Fruit fly (Drosophila melanogaster): ENCODE measurements around the gene betaCOP.
A peak's percentile ranks its signal among the peaks of the same experiment; 100 is the strongest.

Gene betaCOP

DNA sequence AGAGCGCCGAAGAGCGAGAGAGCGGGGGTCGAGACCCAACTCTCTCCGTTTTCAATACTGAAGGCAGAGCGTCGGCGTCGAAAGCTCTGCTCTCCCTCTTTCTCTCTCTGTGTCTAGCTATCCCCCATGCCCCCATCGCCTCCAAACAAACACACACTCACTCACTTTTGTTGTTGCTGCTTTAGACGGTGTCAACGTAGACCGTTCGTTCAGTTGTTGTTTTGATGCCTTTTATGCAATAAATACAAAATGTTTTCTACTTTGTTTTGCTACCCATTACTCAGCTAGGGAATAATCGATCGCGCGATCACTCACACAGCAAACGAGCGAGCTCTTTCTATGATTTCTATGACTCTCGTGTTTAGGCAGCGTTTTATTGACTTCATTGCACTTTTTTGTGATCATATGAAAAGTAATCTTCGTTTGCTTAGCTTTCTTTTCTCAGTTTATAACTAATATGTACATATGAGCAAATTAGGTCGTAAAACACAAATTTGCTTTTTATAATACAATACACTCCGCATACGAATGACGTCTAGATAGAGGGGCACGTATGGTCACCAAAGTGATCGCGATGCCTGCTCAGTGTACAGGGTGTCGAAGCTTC, 19.7 kb upstream of the betaCOP start (continued):
- TF ChIP-seq CG17328 (GFP tag; IDR thresholded peaks at IDR 0.05) (no peak), tll (GFP tag; optimal IDR thresholded peaks at IDR 0.05) (no peak), Camta (GFP tag; optimal IDR thresholded peaks at IDR 0.05) (peak; percentile 1), CG8765 (GFP tag; IDR thresholded peaks at IDR 0.05) (no peak), cg (GFP tag; optimal IDR thresholded peaks at IDR 0.05) (peak; percentile 46), CG11398 (GFP tag; optimal IDR thresholded peaks at IDR 0.05) (peak; percentile 29), CG10979 (tag; optimal IDR thresholded peaks at IDR 0.05) (peak; percentile 39), CG33213 (GFP tag; optimal IDR thresholded peaks at IDR 0.05) (no peak), CG10431 (GFP tag; optimal IDR thresholded peaks at IDR 0.05) (no peak), vfl (GFP tag; optimal IDR thresholded peaks at IDR 0.05) (no peak), CG32767 (GFP tag; IDR thresholded peaks at IDR 0.05) (no peak), corto (GFP tag; optimal IDR thresholded peaks at IDR 0.05) (no peak), Bdp1 (GFP tag; optimal IDR thresholded peaks at IDR 0.05) (no peak), seq (GFP tag; IDR thresholded peaks at IDR 0.05) (peak; percentile 18; the same call in 1 of the 2 replicates), ci (GFP tag; IDR thresholded peaks at IDR 0.05) (no peak), Antp (GFP tag; optimal IDR thresholded peaks at IDR 0.05) (no peak), CG17912 (GFP tag; optimal IDR thresholded peaks at IDR 0.05) (no peak), slou (GFP tag; optimal IDR thresholded peaks at IDR 0.05) (no peak), MBD-R2 (GFP tag; IDR thresholded peaks at IDR 0.05) (no peak), gcm2 (GFP tag; optimal IDR thresholded peaks at IDR 0.05) (no peak), CG7839 (tag; optimal IDR thresholded peaks at IDR 0.05) (peak; percentile 54), Drgx (GFP tag; IDR thresholded peaks at IDR 0.05) (no peak), CG6689 (GFP tag; IDR thresholded peaks at IDR 0.05) (no peak), scrt (GFP tag; optimal IDR thresholded peaks at IDR 0.05) (no peak), CG14710 (tag; optimal IDR thresholded peaks at IDR 0.05) (peak; percentile 20), CG5245 (GFP tag; optimal IDR thresholded peaks at IDR 0.05) (no peak), CG14667 (GFP tag; IDR thresholded peaks at IDR 0.05) (no peak), Bgb (GFP tag; IDR thresholded peaks at IDR 0.05; ENCODE audit: partially characterized antibody) (no peak), lab (GFP tag; optimal IDR thresholded peaks at IDR 0.05) (no peak), CG18599 (GFP tag; optimal IDR thresholded peaks at IDR 0.05) (peak; percentile 1), ATbp (GFP tag; optimal IDR thresholded peaks at IDR 0.05) (no peak), C15 (GFP tag; IDR thresholded peaks at IDR 0.05) (no peak), amos (GFP tag; IDR thresholded peaks at IDR 0.05; ENCODE audit: partially characterized antibody) (no peak), unpg (GFP tag; optimal IDR thresholded peaks at IDR 0.05) (no peak), Mrtf (GFP tag; IDR thresholded peaks at IDR 0.05) (no peak), fd3F (GFP tag; optimal IDR thresholded peaks at IDR 0.05) (no peak), otp (GFP tag; IDR thresholded peaks at IDR 0.05) (no peak), usp (GFP tag; optimal IDR thresholded peaks at IDR 0.05) (no peak), Lpt (GFP tag; optimal IDR thresholded peaks at IDR 0.05) (no peak), ab (GFP tag; optimal IDR thresholded peaks at IDR 0.05) (no peak), fd96Cb (tag; optimal IDR thresholded peaks at IDR 0.05) (peak; percentile 10), Mad (GFP tag; optimal IDR thresholded peaks at IDR 0.05) (peak; percentile 44), Hmr (GFP tag; optimal IDR thresholded peaks at IDR 0.05) (no peak), MESR4 (GFP tag; optimal IDR thresholded peaks at IDR 0.05) (no peak), hbn (GFP tag; IDR thresholded peaks at IDR 0.05; ENCODE audit: partially characterized antibody) (no peak), CG3995 (GFP tag; optimal IDR thresholded peaks at IDR 0.05) (no peak), Rx (GFP tag; IDR thresholded peaks at IDR 0.05) (0 out of 2 replicates have a peak, but pooled peaks have one; percentile 21), org-1 (GFP tag; optimal IDR thresholded peaks at IDR 0.05) (no peak), Hsf (GFP tag; optimal IDR thresholded peaks at IDR 0.05) (no peak), crol (GFP tag; IDR thresholded peaks at IDR 0.05) (peak; percentile 89), CG4328 (GFP tag; optimal IDR thresholded peaks at IDR 0.05) (no peak)
